Worm (Caenorhabditis elegans): Measurements from ENCODE around the gene T21C12.4.
A peak's percentile ranks its signal among the peaks of the same experiment; 100 is the strongest.

ce11 chrIII:10525927-10526326, 31.9 kb downstream of the T21C12.4 start:
- TF ChIP-seq tag-97 (GFP tag; IDR thresholded peaks at IDR 0.05) = no peak
- no peak for TF ChIP-seq unc-130 (GFP tag; optimal IDR thresholded peaks at IDR 0.05)
- TF ChIP-seq unc-62 (GFP tag; optimal IDR thresholded peaks at IDR 0.05 in 1 of 2) = peak in 1 of 2 experiments; percentile 48
- no peak for TF ChIP-seq unc-62 (tag; optimal IDR thresholded peaks at IDR 0.05)
- peak; percentile 67 for TF ChIP-seq nhr-11 (tag; optimal IDR thresholded peaks at IDR 0.05)
- TF ChIP-seq hlh-11 (tag; optimal IDR thresholded peaks at IDR 0.05) = peak; percentile 27
- no peak for TF ChIP-seq nhr-42 (GFP tag; IDR thresholded peaks at IDR 0.05)
- no peak for TF ChIP-seq nhr-25 (tag; optimal IDR thresholded peaks at IDR 0.05; ENCODE audit: borderline replicate concordance, insufficient read depth)
- no peak for TF ChIP-seq snpc-4 (tag; optimal IDR thresholded peaks at IDR 0.05)
- no peak for TF ChIP-seq ceh-82 (tag; optimal IDR thresholded peaks at IDR 0.05)
